Worm (Caenorhabditis elegans): ENCODE data around the gene R09A8.2.

The R09A8.2 gene

ce11 chrX:12629257-12629656 is 10.0 kb downstream of the R09A8.2 start:
- peak; percentile 70 for TF ChIP-seq hmg-4 (GFP tag; optimal IDR thresholded peaks at IDR 0.05)
- 0 out of 2 replicates have a peak, but pooled peaks have one; percentile 34 for TF ChIP-seq tbx-11 (GFP tag; IDR thresholded peaks at IDR 0.05)
- TF ChIP-seq ama-1 (optimal IDR thresholded peaks at IDR 0.05) = no peak

ce11 chrX:12630005-12630404 is 10.7 kb downstream of the R09A8.2 start:
- TF ChIP-seq hmbx-1 (tag; optimal IDR thresholded peaks at IDR 0.05) (no peak), ceh-13 (GFP tag; optimal IDR thresholded peaks at IDR 0.05) (no peak)

- TF ChIP-seq ama-1 (optimal IDR thresholded peaks at IDR 0.05) = no peak
- no peak for TF ChIP-seq tra-4 (tag; optimal IDR thresholded peaks at IDR 0.05)
- no peak for TF ChIP-seq ets-7 (tag; optimal IDR thresholded peaks at IDR 0.05)
- no peak for TF ChIP-seq aly-1 (tag; optimal IDR thresholded peaks at IDR 0.05)
- TF ChIP-seq tbx-37 (GFP tag; conservative IDR thresholded peaks at IDR 0.05) = no peak
- TF ChIP-seq tbx-11 (GFP tag; IDR thresholded peaks at IDR 0.05) = no peak
- no peak for TF ChIP-seq F13C5.2 (tag; optimal IDR thresholded peaks at IDR 0.05)
- TF ChIP-seq sea-1 (GFP tag; conservative IDR thresholded peaks at IDR 0.05) = no peak
- no peak for TF ChIP-seq hmg-4 (GFP tag; optimal IDR thresholded peaks at IDR 0.05)
These were observed 11.3 kb downstream of the R09A8.2 start for ce11 chrX:12630556-12630955.

ce11 chrX:12631446-12631845 is 12.2 kb downstream of the R09A8.2 start:
- TF ChIP-seq tbx-11 (GFP tag; IDR thresholded peaks at IDR 0.05) = no peak
- no peak for TF ChIP-seq ets-7 (tag; optimal IDR thresholded peaks at IDR 0.05)
- no peak for TF ChIP-seq ceh-36 (tag; optimal IDR thresholded peaks at IDR 0.05)
- no peak for TF ChIP-seq ama-1 (optimal IDR thresholded peaks at IDR 0.05)
- TF ChIP-seq tra-4 (tag; optimal IDR thresholded peaks at IDR 0.05) = no peak
- TF ChIP-seq pes-1 (GFP tag; IDR thresholded peaks at IDR 0.05) = no peak
- TF ChIP-seq hnd-1 (tag; optimal IDR thresholded peaks at IDR 0.05) = no peak
- TF ChIP-seq hmg-4 (GFP tag; optimal IDR thresholded peaks at IDR 0.05) = no peak
- TF ChIP-seq F13C5.2 (tag; optimal IDR thresholded peaks at IDR 0.05) = no peak
- no peak for TF ChIP-seq sea-1 (GFP tag; conservative IDR thresholded peaks at IDR 0.05)
- no peak for TF ChIP-seq hmbx-1 (tag; optimal IDR thresholded peaks at IDR 0.05)
- TF ChIP-seq flt-1 (GFP tag; IDR thresholded peaks at IDR 0.05) = no peak
- no peak for TF ChIP-seq aly-1 (tag; optimal IDR thresholded peaks at IDR 0.05)
- TF ChIP-seq ceh-13 (GFP tag; optimal IDR thresholded peaks at IDR 0.05) = no peak
- no peak for TF ChIP-seq scrt-1 (GFP tag; IDR thresholded peaks at IDR 0.05)
- no peak for TF ChIP-seq tbx-37 (GFP tag; conservative IDR thresholded peaks at IDR 0.05)

- TF ChIP-seq pes-1 (GFP tag; IDR thresholded peaks at IDR 0.05) (no peak), tbx-37 (GFP tag; conservative IDR thresholded peaks at IDR 0.05) (no peak), ets-7 (tag; optimal IDR thresholded peaks at IDR 0.05) (no peak), ama-1 (optimal IDR thresholded peaks at IDR 0.05) (no peak), hnd-1 (tag; optimal IDR thresholded peaks at IDR 0.05) (no peak), tra-4 (tag; optimal IDR thresholded peaks at IDR 0.05) (no peak), scrt-1 (GFP tag; IDR thresholded peaks at IDR 0.05) (no peak), F13C5.2 (tag; optimal IDR thresholded peaks at IDR 0.05) (no peak), hmbx-1 (tag; optimal IDR thresholded peaks at IDR 0.05) (no peak), hmg-4 (GFP tag; optimal IDR thresholded peaks at IDR 0.05) (no peak), aly-1 (tag; optimal IDR thresholded peaks at IDR 0.05) (no peak), sea-1 (GFP tag; conservative IDR thresholded peaks at IDR 0.05) (no peak)
These were observed 13.4 kb downstream of the R09A8.2 start for ce11 chrX:12632657-12633056.

- TF ChIP-seq tbx-37 (GFP tag; conservative IDR thresholded peaks at IDR 0.05) (no peak), ceh-13 (GFP tag; optimal IDR thresholded peaks at IDR 0.05) (no peak), tbx-11 (GFP tag; IDR thresholded peaks at IDR 0.05) (no peak), ets-7 (tag; optimal IDR thresholded peaks at IDR 0.05) (no peak), sea-1 (GFP tag; conservative IDR thresholded peaks at IDR 0.05) (no peak), F13C5.2 (tag; optimal IDR thresholded peaks at IDR 0.05) (no peak), hnd-1 (tag; optimal IDR thresholded peaks at IDR 0.05) (no peak), hmbx-1 (tag; optimal IDR thresholded peaks at IDR 0.05) (no peak)
These were observed 14.7 kb downstream of the R09A8.2 start, which contains the start of gene ivns-1 for ce11 chrX:12633862-12634404. TSS of gene ivns-1 (minus strand) at chrX:12634354.

ce11 chrX:12635010-12635409 is 15.7 kb downstream of the R09A8.2 start:
- TF ChIP-seq hnd-1 (tag; optimal IDR thresholded peaks at IDR 0.05) (no peak), sea-1 (GFP tag; conservative IDR thresholded peaks at IDR 0.05) (no peak), F13C5.2 (tag; optimal IDR thresholded peaks at IDR 0.05) (no peak), pes-1 (GFP tag; IDR thresholded peaks at IDR 0.05) (no peak), scrt-1 (GFP tag; IDR thresholded peaks at IDR 0.05) (no peak), ceh-36 (tag; optimal IDR thresholded peaks at IDR 0.05) (no peak), tbx-37 (GFP tag; conservative IDR thresholded peaks at IDR 0.05) (no peak), tbx-11 (GFP tag; IDR thresholded peaks at IDR 0.05) (no peak), tra-4 (tag; optimal IDR thresholded peaks at IDR 0.05) (no peak), B0310.2 (tag; optimal IDR thresholded peaks at IDR 0.05) (no peak), hmg-4 (GFP tag; optimal IDR thresholded peaks at IDR 0.05) (no peak), aly-1 (tag; optimal IDR thresholded peaks at IDR 0.05) (no peak), ets-7 (tag; optimal IDR thresholded peaks at IDR 0.05) (no peak), ama-1 (optimal IDR thresholded peaks at IDR 0.05) (no peak), flt-1 (GFP tag; IDR thresholded peaks at IDR 0.05) (no peak), hmbx-1 (tag; optimal IDR thresholded peaks at IDR 0.05) (no peak)

- no peak for TF ChIP-seq pes-1 (GFP tag; IDR thresholded peaks at IDR 0.05)
- no peak for TF ChIP-seq aly-1 (tag; optimal IDR thresholded peaks at IDR 0.05)
- TF ChIP-seq ama-1 (optimal IDR thresholded peaks at IDR 0.05) = no peak
- TF ChIP-seq ceh-36 (tag; optimal IDR thresholded peaks at IDR 0.05) = no peak
- TF ChIP-seq tra-4 (tag; optimal IDR thresholded peaks at IDR 0.05) = no peak
- TF ChIP-seq B0310.2 (tag; optimal IDR thresholded peaks at IDR 0.05) = no peak
- TF ChIP-seq scrt-1 (GFP tag; IDR thresholded peaks at IDR 0.05) = no peak
- TF ChIP-seq sea-1 (GFP tag; conservative IDR thresholded peaks at IDR 0.05) = no peak
- TF ChIP-seq ceh-13 (GFP tag; optimal IDR thresholded peaks at IDR 0.05) = no peak
- TF ChIP-seq hmg-4 (GFP tag; optimal IDR thresholded peaks at IDR 0.05) = no peak
- TF ChIP-seq F13C5.2 (tag; optimal IDR thresholded peaks at IDR 0.05) = no peak
These were observed 17.0 kb downstream of the R09A8.2 start for ce11 chrX:12636242-12636641.

Measured in whole organism, early embryonic.